Fruit fly (Drosophila melanogaster): ENCODE data around the gene CG7857.

DNA sequence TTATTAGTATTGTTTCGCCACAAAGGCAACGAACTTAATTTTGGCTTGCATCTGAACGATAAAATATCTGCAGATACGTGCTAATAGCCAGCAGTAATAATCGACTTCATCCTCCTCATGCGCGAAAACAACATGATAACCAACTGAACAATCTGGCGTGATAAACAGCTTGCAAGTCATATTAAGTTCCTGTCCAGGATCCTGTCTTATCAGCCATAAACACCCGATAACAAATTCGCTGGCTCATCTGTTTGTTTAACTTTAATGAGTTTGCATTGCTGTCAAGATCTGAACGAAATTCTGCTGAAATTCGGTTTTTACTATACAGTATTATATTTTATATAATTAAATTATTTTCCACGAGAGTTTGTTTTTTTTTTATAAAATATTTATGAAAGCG, 8.6 kb upstream of the CG7857 start:
- TF ChIP-seq psq (GFP tag; optimal IDR thresholded peaks at IDR 0.05): no peak
- TF ChIP-seq Hr78 (GFP tag; optimal IDR thresholded peaks at IDR 0.05): no peak
- TF ChIP-seq rgr (GFP tag; optimal IDR thresholded peaks at IDR 0.05): no peak

All from whole organism, wandering third instar larva.